Worm (Caenorhabditis elegans) whole organism, L4 larva: ENCODE data around the gene C08E3.1.

Experiments
- aha-1 ChIP-seq: fragments of 150-350 bp; peaks from one replicate; lab custom pipeline; 2014; ENCODE audit warnings: missing biosample characterization, missing genetic modification characterization
- aly-2 ChIP-seq: sonication (generic microtip); optimal IDR thresholded peaks from 2 replicates; lab custom pipeline; 2018; ENCODE audit warnings: missing biosample characterization, missing genetic modification characterization
- ceh-28 ChIP-seq: fragments of 150-350 bp; optimal IDR thresholded peaks from 2 replicates; lab custom pipeline; 2014; ENCODE audit warnings: missing biosample characterization, missing genetic modification reagents, missing genetic modification characterization
- dmd-9 ChIP-seq: fragments of 200-800 bp; sonication (Bioruptor generic); IDR thresholded peaks from 2 replicates; pipeline ENCODE4 v1.3.6; 2022; ENCODE audit warnings: missing genetic modification reagents, missing genetic modification characterization, missing compliant biosample characterization
- mdl-1 ChIP-seq, 2 experiments: fragments of 150-350 bp in 1 of 2; sonication (generic microtip) in 1 of 2; optimal IDR thresholded peaks; 2 replicates each; lab custom pipeline; 2014 to 2017; ENCODE audit warnings: missing biosample characterization in 2 of 2, missing genetic modification characterization in 2 of 2
- mep-1 ChIP-seq: fragments of 150-350 bp; sonication (generic microtip); optimal IDR thresholded peaks from 3 replicates; lab custom pipeline; 2014; ENCODE audit warnings: missing biosample characterization, missing genetic modification characterization
- nhr-25 ChIP-seq: sonication (generic microtip); optimal IDR thresholded peaks from 2 replicates; lab custom pipeline; 2017; ENCODE audit warnings: missing genetic modification characterization, mild to moderate bottlenecking, missing compliant biosample characterization, antibody characterized with exemption, moderate library complexity, borderline replicate concordance; ENCODE audit not compliant: insufficient read depth
- sdz-12 ChIP-seq: fragments of 200-800 bp; sonication (Bioruptor generic); optimal IDR thresholded peaks from 2 replicates; lab custom pipeline; 2018; ENCODE audit warnings: mild to moderate bottlenecking, missing genetic modification characterization, missing compliant biosample characterization
- unc-130 ChIP-seq: sonication (generic microtip); optimal IDR thresholded peaks from 2 replicates; lab custom pipeline; 2016; ENCODE audit warnings: missing genetic modification reagents, missing genetic modification characterization, missing compliant biosample characterization
- unc-62 ChIP-seq, 3 experiments: fragments of 150-350 bp in 1 of 3; sonication (generic microtip); optimal IDR thresholded peaks in 2 of 3; peaks in 1 of 3; 1 replicate in 1 of 3; 2 replicates in 2 of 3; lab custom pipeline; 2014 to 2017; ENCODE audit warnings: missing biosample characterization in 3 of 3, missing genetic modification characterization in 3 of 3, missing genetic modification reagents in 3 of 3, missing genotype in 1 of 3
- vab-7 ChIP-seq: fragments of 200-800 bp; sonication (Bioruptor generic); IDR thresholded peaks from 2 replicates; pipeline ENCODE4 v1.3.6; 2022; ENCODE audit warnings: missing genetic modification reagents, missing genetic modification characterization, missing compliant biosample characterization
- zag-1 ChIP-seq: fragments of 150-350 bp; optimal IDR thresholded peaks from 2 replicates; lab custom pipeline; 2014; ENCODE audit warnings: missing biosample characterization, missing genetic modification characterization
- ztf-11 ChIP-seq: fragments of 150-350 bp; optimal IDR thresholded peaks from 2 replicates; lab custom pipeline; 2014; ENCODE audit warnings: missing biosample characterization, missing genetic modification characterization

ce11 chrII:1651804-1652203, 18.2 kb downstream of the C08E3.1 start, which contains the start of gene fbxb-16:
- TF ChIP-seq dmd-9 (GFP tag; lab: Robert Waterston, UW) = no peak
- TF ChIP-seq aha-1 (tag; lab: Kevin White, UChicago) = no peak
- TF ChIP-seq zag-1 (tag; lab: Kevin White, UChicago) = no peak
- no peak for TF ChIP-seq ceh-28 (tag; lab: Kevin White, UChicago)
- TF ChIP-seq mdl-1 (tag; optimal IDR thresholded peaks at IDR 0.05; lab: Kevin White, UChicago) = no peak
- TF ChIP-seq unc-62 (GFP tag; optimal IDR thresholded peaks at IDR 0.05 in 1 of 2; lab: Kevin White, UChicago) = no peak
- no peak for TF ChIP-seq unc-62 (tag; optimal IDR thresholded peaks at IDR 0.05; lab: Kevin White, UChicago)
- TF ChIP-seq aly-2 (tag; lab: Kevin White, UChicago) = no peak
- TF ChIP-seq sdz-12 = no peak
- no peak for TF ChIP-seq mep-1
- TF ChIP-seq vab-7 = no peak
- no peak for TF ChIP-seq ztf-11
- no peak for TF ChIP-seq unc-130 (GFP tag; lab: Kevin White, UChicago)
- TF ChIP-seq nhr-25 (tag; lab: Kevin White, UChicago) = no peak
